Fruit fly (Drosophila melanogaster) whole organism, wandering third instar larva: ENCODE measurements around the gene Fancl.

Experiments
- CrebA ChIP-seq: fragments of 200-800 bp; sonication (Bioruptor generic); optimal IDR thresholded peaks from 2 replicates; lab custom pipeline; 2016; ENCODE audit warnings: missing biosample characterization, mild to moderate bottlenecking, missing genetic modification characterization, borderline replicate concordance
- N ChIP-seq: fragments of >200 bp; optimal IDR thresholded peaks from 2 replicates; lab custom pipeline; 2018; ENCODE audit warnings: missing biosample characterization, missing external identifiers, missing genetic modification characterization
- Vsx2 ChIP-seq: fragments of 200-300, 225-300 bp; sonication (Bioruptor generic); optimal IDR thresholded peaks from 2 replicates; lab custom pipeline; 2018; ENCODE audit warnings: missing biosample characterization, missing genetic modification characterization; ENCODE audit not compliant: partially characterized antibody
- br ChIP-seq: fragments of 200-800 bp; sonication (Bioruptor generic); optimal IDR thresholded peaks from 2 replicates; lab custom pipeline; 2016; ENCODE audit warnings: missing biosample characterization, missing genetic modification characterization
- lola ChIP-seq: fragments of >200 bp; optimal IDR thresholded peaks from 2 replicates; lab custom pipeline; 2017; ENCODE audit warnings: missing biosample characterization, missing genetic modification characterization
- pan ChIP-seq: fragments of >200 bp; optimal IDR thresholded peaks from 2 replicates; lab custom pipeline; 2017
- psq ChIP-seq: fragments of 200-800 bp; sonication (Bioruptor generic); optimal IDR thresholded peaks from 3 replicates; lab custom pipeline; 2017; ENCODE audit warnings: missing biosample characterization, mild to moderate bottlenecking, missing genetic modification characterization, moderate library complexity
- sv ChIP-seq: fragments of 200-800 bp; sonication (Bioruptor generic); optimal IDR thresholded peaks from 3 replicates; lab custom pipeline; 2016; ENCODE audit warnings: missing biosample characterization, missing genetic modification characterization

DNA sequence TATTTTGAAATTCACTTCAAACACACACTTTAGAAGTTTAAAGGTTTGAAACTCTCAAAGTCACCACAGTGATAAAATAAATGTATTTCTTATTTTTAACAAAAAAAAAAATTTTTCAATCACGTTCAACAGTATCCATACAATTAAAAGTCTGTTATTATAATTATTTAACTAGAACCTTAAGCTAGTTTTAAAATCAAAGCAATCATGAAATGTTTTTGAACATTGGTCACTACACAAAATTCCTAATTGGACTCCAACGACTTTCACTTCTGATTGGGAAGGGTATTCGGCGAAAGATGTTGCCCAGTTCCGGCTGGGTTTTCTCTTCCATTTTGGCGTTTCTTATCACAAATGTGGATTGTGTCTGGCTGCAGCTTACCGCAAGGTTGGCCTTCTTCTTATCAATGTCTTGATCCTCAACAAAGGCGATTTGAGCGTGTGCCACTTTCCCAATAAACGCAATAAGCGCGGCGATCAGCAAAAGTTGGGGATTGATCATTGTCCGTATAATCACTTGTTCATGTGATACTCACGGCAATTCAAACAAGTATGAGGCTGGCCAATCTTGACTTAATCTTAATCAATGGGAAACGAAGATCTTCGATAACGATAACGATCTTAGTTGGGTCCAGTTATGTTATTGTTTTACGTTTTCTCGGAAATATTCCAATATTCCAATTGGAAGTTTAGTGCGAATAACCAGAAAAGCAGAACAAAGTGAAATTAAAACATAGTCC lies 4.5 kb downstream of the Fancl start:
- peak; percentile 6 for TF ChIP-seq sv (GFP tag; lab: Kevin White, UChicago)
- peak; percentile 76 for TF ChIP-seq br (GFP tag; lab: Kevin White, UChicago)
- no peak for TF ChIP-seq N
- TF ChIP-seq lola = no peak
- no peak for TF ChIP-seq pan (lab: Kevin White, UChicago)
- no peak for TF ChIP-seq Vsx2 (GFP tag; lab: Kevin White, UChicago)
- TF ChIP-seq CrebA = no peak
- peak; percentile 55 for TF ChIP-seq psq
